Worm (Caenorhabditis elegans) whole organism, L4/young adult: ENCODE data around the gene rrf-3.

Source experiments
- dao-5 ChIP-seq: sonication (generic microtip); optimal IDR thresholded peaks from 2 replicates; lab custom pipeline; 2016; ENCODE audit warnings: missing genotype, missing genetic modification characterization, moderate library complexity, missing compliant biosample characterization
- him-1 ChIP-seq: sonication (generic microtip); optimal IDR thresholded peaks from 2 replicates; lab custom pipeline; 2016; ENCODE audit warnings: missing genotype, missing genetic modification reagents, missing genetic modification characterization, missing compliant biosample characterization

ce11 chrII:8126617-8127016 lies 35.6 kb upstream of the rrf-3 start:
- TF ChIP-seq him-1 (tag; lab: Kevin White, UChicago) (no peak), dao-5 (tag; lab: Kevin White, UChicago) (no peak)
